Fruit fly (Drosophila melanogaster) whole organism, embryonic: ENCODE measurements around the gene sing.

Experiments used
- Awh ChIP-seq: fragments of 200-800 bp; sonication (Bioruptor generic); IDR thresholded peaks from 2 replicates; pipeline ENCODE4, ENCODE4 v1.3.6; 2022; ENCODE audit warnings: missing biosample characterization, missing genetic modification characterization
- Bdp1 ChIP-seq: fragments of 200-800 bp; sonication (Bioruptor generic); optimal IDR thresholded peaks from 3 replicates; lab custom pipeline; 2016; ENCODE audit warnings: missing biosample characterization, missing genetic modification characterization
- Blimp-1 ChIP-seq: fragments of 200-800 bp; sonication (Bioruptor generic); optimal IDR thresholded peaks from 3 replicates; lab custom pipeline; 2018; ENCODE audit warnings: missing biosample characterization, missing genetic modification characterization, mild to moderate bottlenecking, moderate library complexity, missing genetic modification reagents
- CG10366 ChIP-seq: fragments of 200-800 bp; sonication (Bioruptor generic); IDR thresholded peaks from 2 replicates; pipeline ENCODE4 v1.3.6; 2022; ENCODE audit warnings: missing biosample characterization, missing genetic modification characterization
- CG10462 ChIP-seq: fragments of 200-800 bp; sonication (Bioruptor generic); optimal IDR thresholded peaks from 2 replicates; lab custom pipeline; 2016; ENCODE audit warnings: missing biosample characterization, missing genetic modification characterization
- CG11247 ChIP-seq: fragments of 200-800 bp; sonication (Bioruptor generic); IDR thresholded peaks from 2 replicates; pipeline ENCODE4 v1.3.6; 2022; ENCODE audit warnings: missing biosample characterization, missing genetic modification characterization
- CG12071 ChIP-seq: fragments of 200-800 bp; sonication (Bioruptor generic); optimal IDR thresholded peaks from 3 replicates; lab custom pipeline; 2018; ENCODE audit warnings: missing biosample characterization, mild to moderate bottlenecking, missing genetic modification characterization
- CG12391 ChIP-seq: fragments of 200-800 bp; sonication (Bioruptor generic); optimal IDR thresholded peaks from 3 replicates; lab custom pipeline; 2018; ENCODE audit warnings: missing biosample characterization, mild to moderate bottlenecking, missing genetic modification characterization, moderate library complexity
- CG15073 ChIP-seq: fragments of 200-800 bp; sonication (Bioruptor generic); optimal IDR thresholded peaks from 2 replicates; lab custom pipeline; 2016; ENCODE audit warnings: missing biosample characterization, missing genetic modification characterization
- CG17385 ChIP-seq: fragments of 200-800 bp; sonication (Bioruptor generic); optimal IDR thresholded peaks from 3 replicates; lab custom pipeline; 2018; ENCODE audit warnings: missing biosample characterization, mild to moderate bottlenecking, missing genetic modification characterization
- CG18599 ChIP-seq: fragments of 200-800 bp; sonication (Bioruptor generic); optimal IDR thresholded peaks from 3 replicates; lab custom pipeline; 2017; ENCODE audit warnings: missing biosample characterization, missing genetic modification characterization, mild to moderate bottlenecking, moderate library complexity, missing genetic modification reagents
- CG18619 ChIP-seq: fragments of 200-800 bp; sonication (Bioruptor generic); optimal IDR thresholded peaks from 3 replicates; lab custom pipeline; 2017; ENCODE audit warnings: missing biosample characterization, mild to moderate bottlenecking, missing genetic modification characterization
- CG18764 ChIP-seq: fragments of 200-800 bp; sonication (Bioruptor generic); optimal IDR thresholded peaks from 3 replicates; lab custom pipeline; 2016; ENCODE audit warnings: missing biosample characterization, missing genetic modification characterization
- CG2202 ChIP-seq: fragments of 200-800 bp; sonication (Bioruptor generic); optimal IDR thresholded peaks from 2 replicates; lab custom pipeline; 2018; ENCODE audit warnings: missing biosample characterization, mild to moderate bottlenecking, missing genetic modification characterization
- CG2875 ChIP-seq: fragments of 200-800 bp; sonication (Bioruptor generic); optimal IDR thresholded peaks from 2 replicates; lab custom pipeline; 2017; ENCODE audit warnings: missing biosample characterization, mild to moderate bottlenecking, missing genetic modification characterization, missing genetic modification reagents
- CG34224 ChIP-seq: fragments of 200-800 bp; sonication (Bioruptor generic); IDR thresholded peaks from 3 replicates; pipeline ENCODE4 v1.3.6; 2022; ENCODE audit warnings: missing biosample characterization, missing genetic modification characterization; ENCODE audit not compliant: partially characterized antibody
- CG4282 ChIP-seq: fragments of 200-800 bp; sonication (Bioruptor generic); optimal IDR thresholded peaks from 2 replicates; lab custom pipeline; 2016; ENCODE audit warnings: missing biosample characterization, missing genetic modification characterization
- CG4328 ChIP-seq: fragments of 200-800 bp; sonication (Bioruptor generic); optimal IDR thresholded peaks from 3 replicates; lab custom pipeline; 2017; ENCODE audit warnings: missing biosample characterization, missing genetic modification reagents, missing genetic modification characterization
- CG6689 ChIP-seq: fragments of 200-800 bp; sonication (Bioruptor generic); IDR thresholded peaks from 2 replicates; pipeline ENCODE4 v1.3.6; 2022; ENCODE audit warnings: missing biosample characterization, missing genetic modification characterization
- CG8359 ChIP-seq: fragments of 200-800 bp; sonication (Bioruptor generic); optimal IDR thresholded peaks from 2 replicates; lab custom pipeline; 2017; ENCODE audit warnings: missing biosample characterization, mild to moderate bottlenecking, missing genetic modification characterization, borderline replicate concordance
- CG9437 ChIP-seq: fragments of 200-800 bp; sonication (Bioruptor generic); optimal IDR thresholded peaks from 2 replicates; lab custom pipeline; 2018; ENCODE audit warnings: missing biosample characterization, mild to moderate bottlenecking, missing genetic modification characterization
- CG9817 ChIP-seq: fragments of 200-800 bp; sonication (Bioruptor generic); optimal IDR thresholded peaks from 2 replicates; lab custom pipeline; 2018; ENCODE audit warnings: missing biosample characterization, mild to moderate bottlenecking, missing genetic modification characterization, moderate library complexity
- D ChIP-seq, 2 experiments: fragments of 200-800 bp in 1 of 2; fragments of >200 bp in 1 of 2; sonication (Bioruptor generic) in 1 of 2; optimal IDR thresholded peaks; 2 replicates in 1 of 2; 3 replicates in 1 of 2; lab custom pipeline; 2017; ENCODE audit warnings: mild to moderate bottlenecking in 1 of 2, missing biosample characterization in 1 of 2, missing genetic modification characterization in 1 of 2, missing genetic modification reagents in 1 of 2
- Dad ChIP-seq: fragments of 200-800 bp; sonication (Bioruptor generic); optimal IDR thresholded peaks from 3 replicates; lab custom pipeline; 2016; ENCODE audit warnings: missing biosample characterization, missing genetic modification characterization
- Dbx ChIP-seq: fragments of 200-800 bp; sonication (Bioruptor generic); IDR thresholded peaks from 3 replicates; pipeline ENCODE4 v1.3.6; 2022; ENCODE audit warnings: missing biosample characterization, missing genetic modification characterization
- Eip74EF ChIP-seq, 2 experiments: fragments of 200-800 bp in 1 of 2; fragments of >200 bp in 1 of 2; sonication (Bioruptor generic) in 1 of 2; optimal IDR thresholded peaks; 2 replicates each; lab custom pipeline; 2017 to 2019; ENCODE audit warnings: missing biosample characterization in 2 of 2, missing genetic modification characterization in 2 of 2, mild to moderate bottlenecking in 1 of 2, moderate library complexity in 1 of 2
- Ets97D ChIP-seq: fragments of 200-800 bp; sonication (Bioruptor generic); optimal IDR thresholded peaks from 3 replicates; lab custom pipeline; 2016; ENCODE audit warnings: missing biosample characterization, missing genetic modification characterization
- Fer2 ChIP-seq: fragments of 200-800 bp; sonication (Bioruptor generic); optimal IDR thresholded peaks from 2 replicates; lab custom pipeline; 2018; ENCODE audit warnings: missing biosample characterization, mild to moderate bottlenecking, missing genetic modification characterization, moderate library complexity
- Gug ChIP-seq: fragments of 200-800 bp; sonication (Bioruptor generic); IDR thresholded peaks from 4 replicates; pipeline ENCODE4 v1.3.6; 2022; ENCODE audit warnings: missing biosample characterization, missing genetic modification characterization
- Rx ChIP-seq: fragments of 200-800 bp; sonication (Bioruptor generic); IDR thresholded peaks from 2 replicates; pipeline ENCODE4 v1.3.6; 2022; ENCODE audit warnings: missing biosample characterization, missing genetic modification characterization
- Sox100B ChIP-seq: fragments of 200-800 bp; sonication (Bioruptor generic); optimal IDR thresholded peaks from 3 replicates; lab custom pipeline; 2018; ENCODE audit warnings: missing biosample characterization, mild to moderate bottlenecking, missing genetic modification characterization
- Sox102F ChIP-seq: fragments of 200-800 bp; sonication (Bioruptor generic); optimal IDR thresholded peaks from 2 replicates; lab custom pipeline; 2018; ENCODE audit warnings: missing biosample characterization, mild to moderate bottlenecking, missing genetic modification characterization, moderate library complexity
- Xrp1 ChIP-seq: fragments of 200-800 bp; sonication (Bioruptor generic); IDR thresholded peaks from 2 replicates; pipeline ENCODE4 v1.3.6; 2022; ENCODE audit warnings: missing biosample characterization, missing genetic modification characterization
- bab2 ChIP-seq: fragments of 200-800 bp; sonication (Bioruptor generic); optimal IDR thresholded peaks from 2 replicates; lab custom pipeline; 2016; ENCODE audit warnings: missing biosample characterization, missing genetic modification characterization
- bcd ChIP-seq: fragments of 200-800 bp; sonication (Bioruptor generic); optimal IDR thresholded peaks from 2 replicates; lab custom pipeline; 2017; ENCODE audit warnings: missing biosample characterization, mild to moderate bottlenecking, missing genetic modification characterization
- crol ChIP-seq: fragments of 200-800 bp; sonication (Bioruptor generic); IDR thresholded peaks from 2 replicates; pipeline ENCODE4 v1.3.6; 2022; ENCODE audit warnings: missing biosample characterization, missing genetic modification characterization
- da ChIP-seq: fragments of 200-800 bp; sonication (Bioruptor generic); optimal IDR thresholded peaks from 2 replicates; lab custom pipeline; 2016; ENCODE audit warnings: missing biosample characterization, missing genetic modification characterization
- fru ChIP-seq: fragments of >200 bp; optimal IDR thresholded peaks from 2 replicates; lab custom pipeline; 2017
- grau ChIP-seq: fragments of 200-800 bp; optimal IDR thresholded peaks from 3 replicates; lab custom pipeline; 2019; ENCODE audit warnings: missing biosample characterization, mild to moderate bottlenecking, missing genetic modification characterization, moderate library complexity
- hb ChIP-seq: fragments of 200-800 bp; sonication (Bioruptor generic); IDR thresholded peaks from 3 replicates; pipeline ENCODE4 v1.3.6; 2022; ENCODE audit warnings: missing biosample characterization, missing genetic modification characterization; ENCODE audit not compliant: partially characterized antibody
- hkb ChIP-seq, 2 experiments: fragments of 200-800 bp in 1 of 2; fragments of >200 bp in 1 of 2; sonication (Bioruptor generic) in 1 of 2; IDR thresholded peaks in 1 of 2; optimal IDR thresholded peaks in 1 of 2; 2 replicates each; pipeline versions ENCODE4 v1.3.6 to Lab custom; 2017 to 2022; ENCODE audit warnings: missing biosample characterization in 1 of 2, missing genetic modification characterization in 1 of 2
- insv ChIP-seq, 2 experiments: fragments of 200-800 bp; sonication (Bioruptor generic); optimal IDR thresholded peaks; 3 replicates each; lab custom pipeline; 2016 to 2018; ENCODE audit warnings: missing biosample characterization in 2 of 2, missing genetic modification characterization in 2 of 2
- knrl ChIP-seq: fragments of 200-800 bp; sonication (Bioruptor generic); IDR thresholded peaks from 3 replicates; pipeline ENCODE4 v1.3.6; 2022; ENCODE audit warnings: missing biosample characterization, missing genetic modification characterization; ENCODE audit not compliant: partially characterized antibody
- luna ChIP-seq: fragments of 200-800 bp; sonication (Bioruptor generic); optimal IDR thresholded peaks from 2 replicates; lab custom pipeline; 2016; ENCODE audit warnings: missing biosample characterization, missing genetic modification characterization
- ranshi ChIP-seq: fragments of 200-800 bp; sonication (Bioruptor generic); IDR thresholded peaks from 2 replicates; pipeline ENCODE4 v1.3.6; 2022; ENCODE audit warnings: missing biosample characterization, missing genetic modification characterization
- seq ChIP-seq: fragments of 200-800 bp; sonication (Bioruptor generic); IDR thresholded peaks from 2 replicates; pipeline ENCODE4 v1.3.6; 2022; ENCODE audit warnings: missing biosample characterization, missing genetic modification characterization
- slbo ChIP-seq: fragments of 200-800 bp; sonication (Bioruptor generic); IDR thresholded peaks from 2 replicates; pipeline ENCODE4 v1.3.6; 2022; ENCODE audit warnings: missing biosample characterization, missing genetic modification characterization
- sob ChIP-seq: fragments of 200-800 bp; sonication (Bioruptor generic); IDR thresholded peaks from 2 replicates; pipeline ENCODE4 v1.3.6; 2022; ENCODE audit warnings: missing biosample characterization, missing genetic modification characterization
- unpg ChIP-seq: fragments of 200-800 bp; sonication (Bioruptor generic); optimal IDR thresholded peaks from 3 replicates; lab custom pipeline; 2018; ENCODE audit warnings: missing biosample characterization, mild to moderate bottlenecking, missing genetic modification characterization, moderate library complexity
- wdn ChIP-seq: fragments of 200-800 bp; sonication (Bioruptor generic); IDR thresholded peaks from 2 replicates; pipeline ENCODE4 v1.3.6; 2022; ENCODE audit warnings: missing biosample characterization, missing genetic modification characterization

sing gene

dm6 chrX:16692325-16692724 is 13.2 kb downstream of the sing start (continued):
- TF ChIP-seq CG34224 (no peak), CG15073 (GFP tag; lab: Kevin White, UChicago) (no peak), CG9817 (tag; lab: Kevin White, UChicago) (peak; percentile 35), CG6689 (GFP tag; lab: Robert Waterston, UW) (0 out of 2 replicates have a peak, but pooled peaks have one; percentile 8), Sox100B (GFP tag; lab: Kevin White, UChicago) (no peak), CG10366 (GFP tag; lab: Robert Waterston, UW) (0 out of 2 replicates have a peak, but pooled peaks have one; percentile 11), CG17385 (GFP tag; lab: Kevin White, UChicago) (peak; percentile 39), seq (GFP tag; lab: Robert Waterston, UW) (no peak), sob (GFP tag; lab: Robert Waterston, UW) (no peak), CG18599 (GFP tag; lab: Kevin White, UChicago) (peak; percentile 1), Xrp1 (GFP tag; lab: Robert Waterston, UW) (no peak), hb (GFP tag; lab: Robert Waterston, UW) (no peak), crol (no peak), Dad (GFP tag; lab: Kevin White, UChicago) (no peak), hkb (optimal IDR thresholded peaks at IDR 0.05; lab: Kevin White, UChicago) (no peak), hkb (GFP tag; IDR thresholded peaks at IDR 0.05; lab: Robert Waterston, UW) (no peak), fru (lab: Kevin White, UChicago) (no peak), grau (tag; lab: Kevin White, UChicago) (peak; percentile 55), wdn (GFP tag; lab: Robert Waterston, UW) (no peak), CG4282 (GFP tag; lab: Kevin White, UChicago) (no peak), CG10462 (GFP tag; lab: Kevin White, UChicago) (no peak), insv (GFP tag; optimal IDR thresholded peaks at IDR 0.05; lab: Kevin White, UChicago) (no peak), Dbx (GFP tag; lab: Robert Waterston, UW) (no peak), CG2202 (tag; lab: Kevin White, UChicago) (no peak), Blimp-1 (GFP tag; lab: Kevin White, UChicago) (no peak), Eip74EF (GFP tag; optimal IDR thresholded peaks at IDR 0.05; lab: Kevin White, UChicago) (peak in 1 of 2 experiments; percentile 25), slbo (GFP tag; lab: Robert Waterston, UW) (no peak), Ets97D (no peak), Gug (GFP tag; lab: Robert Waterston, UW) (no peak), CG11247 (GFP tag; lab: Robert Waterston, UW) (no peak), CG9437 (peak; percentile 15), unpg (GFP tag; lab: Kevin White, UChicago) (peak; percentile 5), CG18764 (GFP tag; lab: Kevin White, UChicago) (no peak), D (optimal IDR thresholded peaks at IDR 0.05; lab: Kevin White, UChicago) (no peak), D (GFP tag; optimal IDR thresholded peaks at IDR 0.05; lab: Kevin White, UChicago) (no peak), bcd (GFP tag; lab: Kevin White, UChicago) (no peak), CG8359 (GFP tag; lab: Kevin White, UChicago) (no peak), ranshi (GFP tag; lab: Robert Waterston, UW) (no peak), CG2875 (GFP tag; lab: Kevin White, UChicago) (no peak), CG12071 (GFP tag; lab: Kevin White, UChicago) (no peak), CG18619 (GFP tag; lab: Kevin White, UChicago) (no peak), luna (GFP tag; lab: Kevin White, UChicago) (no peak), Fer2 (tag; lab: Kevin White, UChicago) (no peak), Sox102F (GFP tag; lab: Kevin White, UChicago) (peak; percentile 44), bab2 (GFP tag; lab: Kevin White, UChicago) (no peak), Awh (GFP tag; lab: Robert Waterston, UW) (no peak), CG12391 (tag; lab: Kevin White, UChicago) (peak; percentile 48), Rx (no peak), da (GFP tag; lab: Kevin White, UChicago) (no peak), knrl (GFP tag; lab: Robert Waterston, UW) (no peak), Bdp1 (GFP tag; lab: Kevin White, UChicago) (no peak), CG4328 (GFP tag; lab: Kevin White, UChicago) (no peak)
